Worm (Caenorhabditis elegans): ENCODE measurements around the gene Y52E8A.1.

DNA sequence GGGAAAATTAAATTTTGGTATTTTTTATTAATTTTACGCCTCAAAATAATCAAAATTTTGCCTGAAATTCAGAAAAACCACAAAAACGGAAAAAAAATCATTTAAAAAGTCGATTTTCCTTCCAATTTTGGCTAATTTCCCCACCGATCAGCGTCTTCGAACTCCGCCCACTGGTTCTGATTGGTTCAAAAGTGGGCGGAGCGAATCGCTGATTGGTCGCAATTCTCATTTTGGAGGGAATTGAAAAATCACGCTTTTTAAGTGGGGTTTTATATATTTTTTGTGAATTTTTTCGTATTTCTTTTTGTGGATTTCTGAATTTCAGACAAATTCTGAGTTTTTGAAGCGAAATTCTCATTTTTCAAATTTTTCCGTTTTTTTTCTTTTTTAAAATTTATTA, 34.9 kb upstream of the Y52E8A.1 start:
- TF ChIP-seq eyg-1 (tag; optimal IDR thresholded peaks at IDR 0.05) (no peak), pha-4 (tag; optimal IDR thresholded peaks at IDR 0.05) (no peak), elt-2 (tag; optimal IDR thresholded peaks at IDR 0.05) (no peak), ceh-19 (GFP tag; optimal IDR thresholded peaks at IDR 0.05) (no peak), ahr-1 (tag; optimal IDR thresholded peaks at IDR 0.05) (no peak), unc-3 (GFP tag; conservative IDR thresholded peaks at IDR 0.05) (no peak), unc-3 (tag; optimal IDR thresholded peaks at IDR 0.05) (no peak), fkh-10 (GFP tag; optimal IDR thresholded peaks at IDR 0.05) (no peak), ceh-18 (tag; optimal IDR thresholded peaks at IDR 0.05) (no peak)

All from whole organism, late embryonic.